Fruit fly (Drosophila melanogaster): ENCODE measurements around the gene Lk6.

dm6 chr3R:11778879-11779278, 14.6 kb upstream of the Lk6 start:
- TF ChIP-seq psq (optimal IDR thresholded peaks at IDR 0.05), result no peak
- no peak for TF ChIP-seq pan (optimal IDR thresholded peaks at IDR 0.05)
